Worm (Caenorhabditis elegans) whole organism, L2 larva: ENCODE results near the gene mrpl-12.

ENCODE experiments used
- C34F6.9 ChIP-seq: fragments of 150-350 bp; optimal IDR thresholded peaks from 2 replicates; lab custom pipeline; 2014; ENCODE audit warnings: missing biosample characterization, missing genetic modification characterization
- F13H6.1 ChIP-seq: sonication (generic microtip); optimal IDR thresholded peaks from 2 replicates; lab custom pipeline; 2016; ENCODE audit warnings: missing genetic modification characterization, missing compliant biosample characterization
- ZK546.5 ChIP-seq: sonication (generic microtip); optimal IDR thresholded peaks from 2 replicates; lab custom pipeline; 2017; ENCODE audit warnings: missing biosample characterization, missing genetic modification characterization
- alr-1 ChIP-seq: fragments of 150-350 bp; optimal IDR thresholded peaks from 2 replicates; lab custom pipeline; 2014; ENCODE audit warnings: missing biosample characterization, missing genetic modification characterization
- aly-2 ChIP-seq: fragments of 150-350 bp; optimal IDR thresholded peaks from 2 replicates; lab custom pipeline; 2014; ENCODE audit warnings: missing biosample characterization, missing genetic modification characterization
- ama-1 ChIP-seq: fragments of 150-350 bp; optimal IDR thresholded peaks from 2 replicates; lab custom pipeline; 2018; ENCODE audit warnings: inconsistent platforms
- blmp-1 ChIP-seq: sonication (generic microtip); optimal IDR thresholded peaks from 2 replicates; lab custom pipeline; 2017; ENCODE audit warnings: missing genetic modification characterization, mild to moderate bottlenecking, missing compliant biosample characterization, antibody characterized with exemption, moderate library complexity; ENCODE audit not compliant: insufficient read depth
- ceh-16 ChIP-seq: fragments of 150-350 bp; optimal IDR thresholded peaks from 2 replicates; lab custom pipeline; 2014; ENCODE audit warnings: missing biosample characterization, missing genetic modification characterization
- ceh-82 ChIP-seq: fragments of 150-350 bp; optimal IDR thresholded peaks from 2 replicates; lab custom pipeline; 2014; ENCODE audit warnings: missing biosample characterization, missing genetic modification characterization
- crh-2 ChIP-seq: sonication (generic microtip); optimal IDR thresholded peaks from 2 replicates; lab custom pipeline; 2017; ENCODE audit warnings: missing biosample characterization, missing genetic modification characterization
- dmd-4 ChIP-seq: sonication (generic microtip); optimal IDR thresholded peaks from 2 replicates; lab custom pipeline; 2017; ENCODE audit warnings: missing biosample characterization, missing genetic modification characterization
- elt-1 ChIP-seq: fragments of 150-350 bp; optimal IDR thresholded peaks from 2 replicates; lab custom pipeline; 2014; ENCODE audit warnings: missing biosample characterization, missing genetic modification characterization
- elt-3 ChIP-seq: sonication (generic microtip); optimal IDR thresholded peaks from 2 replicates; lab custom pipeline; 2017; ENCODE audit warnings: missing biosample characterization, missing genetic modification characterization
- fos-1 ChIP-seq: fragments of 150-350 bp; optimal IDR thresholded peaks from 2 replicates; lab custom pipeline; 2014; ENCODE audit warnings: missing biosample characterization, missing genetic modification characterization
- gmeb-1 ChIP-seq: fragments of 150-350 bp; optimal IDR thresholded peaks from 2 replicates; lab custom pipeline; 2014; ENCODE audit warnings: missing biosample characterization, missing genetic modification characterization
- lin-11 ChIP-seq: fragments of 150-350 bp; sonication (generic microtip); optimal IDR thresholded peaks from 2 replicates; lab custom pipeline; 2014; ENCODE audit warnings: missing biosample characterization, missing genetic modification characterization, inconsistent platforms, mixed read lengths
- lin-13 ChIP-seq: fragments of 150-350 bp; optimal IDR thresholded peaks from 2 replicates; lab custom pipeline; 2014; ENCODE audit warnings: missing biosample characterization, missing genetic modification reagents, missing genetic modification characterization
- lin-39 ChIP-seq: fragments of 150-350 bp; optimal IDR thresholded peaks from 2 replicates; lab custom pipeline; 2014; ENCODE audit warnings: missing biosample characterization, missing genetic modification reagents, missing genetic modification characterization
- lsy-2 ChIP-seq, 2 experiments: fragments of 150-350 bp in 1 of 2; sonication (generic microtip) in 1 of 2; optimal IDR thresholded peaks; 2 replicates each; lab custom pipeline; 2014 to 2017; ENCODE audit warnings: missing biosample characterization in 2 of 2, missing genetic modification characterization in 2 of 2
- mab-5 ChIP-seq: fragments of 150-350 bp; optimal IDR thresholded peaks from 2 replicates; lab custom pipeline; 2014; ENCODE audit warnings: missing biosample characterization, missing genetic modification characterization
- mbf-1 ChIP-seq: sonication (generic microtip); optimal IDR thresholded peaks from 2 replicates; lab custom pipeline; 2017; ENCODE audit warnings: missing biosample characterization, missing genetic modification characterization
- mdl-1 ChIP-seq, 2 experiments: fragments of 150-350 bp in 1 of 2; sonication (generic microtip) in 1 of 2; optimal IDR thresholded peaks; 2 replicates each; lab custom pipeline; 2017; ENCODE audit warnings: missing biosample characterization in 2 of 2, missing genetic modification characterization in 2 of 2
- nhr-10 ChIP-seq: sonication (generic microtip); optimal IDR thresholded peaks from 2 replicates; lab custom pipeline; 2017; ENCODE audit warnings: missing biosample characterization, missing genetic modification characterization
- nhr-11 ChIP-seq: fragments of 150-350 bp; optimal IDR thresholded peaks from 2 replicates; lab custom pipeline; 2014; ENCODE audit warnings: missing biosample characterization, missing genetic modification characterization
- nhr-12 ChIP-seq: fragments of 150-350 bp; optimal IDR thresholded peaks from 2 replicates; lab custom pipeline; 2014; ENCODE audit warnings: missing biosample characterization, missing genetic modification characterization
- nhr-129 ChIP-seq: fragments of 150-350 bp; optimal IDR thresholded peaks from 2 replicates; lab custom pipeline; 2014; ENCODE audit warnings: missing biosample characterization, missing genetic modification characterization
- nhr-23 ChIP-seq: fragments of 150-350 bp; optimal IDR thresholded peaks from 2 replicates; lab custom pipeline; 2014; ENCODE audit warnings: missing biosample characterization, missing genetic modification reagents, missing genetic modification characterization
- nhr-237 ChIP-seq: fragments of 150-350 bp; optimal IDR thresholded peaks from 2 replicates; lab custom pipeline; 2014; ENCODE audit warnings: missing biosample characterization, missing genetic modification characterization
- nhr-25 ChIP-seq: fragments of 150-350 bp; sonication (generic microtip); optimal IDR thresholded peaks from 3 replicates; lab custom pipeline; 2014; ENCODE audit warnings: missing biosample characterization, missing genetic modification characterization
- nhr-77 ChIP-seq: fragments of 150-350 bp; optimal IDR thresholded peaks from 2 replicates; lab custom pipeline; 2014; ENCODE audit warnings: missing biosample characterization, missing genetic modification characterization
- peb-1 ChIP-seq: fragments of 150-350 bp; optimal IDR thresholded peaks from 2 replicates; lab custom pipeline; 2014; ENCODE audit warnings: missing biosample characterization, missing genetic modification characterization
- sem-4 ChIP-seq: fragments of 150-350 bp; optimal IDR thresholded peaks from 2 replicates; lab custom pipeline; 2014; ENCODE audit warnings: missing biosample characterization, missing genetic modification reagents, missing genetic modification characterization
- skn-1 ChIP-seq: sonication (generic microtip); optimal IDR thresholded peaks from 2 replicates; lab custom pipeline; 2017; ENCODE audit warnings: missing biosample characterization, missing genetic modification characterization
- sma-3 ChIP-seq: sonication (generic microtip); optimal IDR thresholded peaks from 2 replicates; lab custom pipeline; 2016; ENCODE audit warnings: missing genetic modification reagents, missing genetic modification characterization, missing compliant biosample characterization
- sma-9 ChIP-seq, 2 experiments: fragments of 150-350 bp in 1 of 2; sonication (generic microtip) in 1 of 2; optimal IDR thresholded peaks; 2 replicates each; lab custom pipeline; 2014 to 2016; ENCODE audit warnings: missing genetic modification characterization in 2 of 2, mild to moderate bottlenecking in 1 of 2, missing biosample characterization in 1 of 2, missing compliant biosample characterization in 1 of 2, missing genetic modification reagents in 1 of 2, moderate library complexity in 1 of 2
- snpc-4 ChIP-seq: fragments of 150-350 bp; optimal IDR thresholded peaks from 2 replicates; lab custom pipeline; 2014; ENCODE audit warnings: missing biosample characterization, missing genetic modification characterization
- unc-39 ChIP-seq: fragments of 150-350 bp; optimal IDR thresholded peaks from 2 replicates; lab custom pipeline; 2014; ENCODE audit warnings: missing biosample characterization, missing genetic modification characterization
- unc-55 ChIP-seq: fragments of 150-350 bp; sonication (generic microtip); optimal IDR thresholded peaks from 3 replicates; lab custom pipeline; 2014; ENCODE audit warnings: missing biosample characterization, missing genetic modification reagents, missing genetic modification characterization
- unc-62 ChIP-seq: fragments of 150-350 bp; optimal IDR thresholded peaks from 2 replicates; lab custom pipeline; 2014; ENCODE audit warnings: missing biosample characterization, missing genetic modification reagents, missing genetic modification characterization
- zag-1 ChIP-seq: fragments of 150-350 bp; optimal IDR thresholded peaks from 2 replicates; lab custom pipeline; 2014; ENCODE audit warnings: missing biosample characterization, missing genetic modification characterization
- ztf-1 ChIP-seq: fragments of 200-800 bp; sonication (Bioruptor generic); conservative IDR thresholded peaks from 2 replicates; pipeline ENCODE4 v1.3.6; 2022; ENCODE audit warnings: missing genetic modification characterization, missing compliant biosample characterization
- ztf-11 ChIP-seq: sonication (generic microtip); optimal IDR thresholded peaks from 2 replicates; lab custom pipeline; 2017; ENCODE audit warnings: missing biosample characterization, missing genetic modification characterization
- ztf-4 ChIP-seq: fragments of 150-350 bp; optimal IDR thresholded peaks from 2 replicates; lab custom pipeline; 2014; ENCODE audit warnings: missing biosample characterization, missing genetic modification characterization

Gene mrpl-12

DNA sequence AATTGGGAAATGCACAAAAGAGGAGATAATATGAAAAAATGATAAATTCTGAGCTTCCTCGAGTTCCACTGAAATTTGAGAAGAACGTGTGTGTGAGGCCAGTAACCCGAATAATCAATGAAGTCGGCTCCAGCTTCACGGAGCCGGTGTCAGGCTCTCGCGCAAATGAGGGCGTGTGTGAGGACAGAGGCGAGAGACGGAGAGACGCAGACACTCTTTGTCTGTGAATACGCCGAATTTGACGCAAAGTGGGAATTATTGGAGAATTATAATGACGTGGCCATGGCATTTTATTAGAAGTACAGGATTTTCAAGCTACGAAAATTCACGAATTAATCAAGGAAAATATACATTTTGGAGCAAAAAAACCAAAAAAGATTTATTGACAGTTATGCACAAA is 32.3 kb downstream of the mrpl-12 start (continued):
- TF ChIP-seq unc-39 (tag; lab: Kevin White, UChicago) (no peak), aly-2 (tag; lab: Kevin White, UChicago) (no peak), nhr-11 (tag; lab: Kevin White, UChicago) (no peak), ztf-1 (GFP tag; lab: Robert Waterston, UW) (no peak), lsy-2 (tag; optimal IDR thresholded peaks at IDR 0.05; lab: Kevin White, UChicago) (peak; percentile 37 to 64), nhr-237 (tag; lab: Kevin White, UChicago) (no peak), nhr-10 (tag; lab: Kevin White, UChicago) (no peak), mdl-1 (tag; optimal IDR thresholded peaks at IDR 0.05; lab: Kevin White, UChicago) (peak in 1 of 2 experiments; percentile 0), unc-62 (GFP tag; lab: Kevin White, UChicago) (no peak), ztf-11 (no peak), elt-1 (tag; lab: Kevin White, UChicago) (no peak), dmd-4 (tag; lab: Kevin White, UChicago) (no peak), blmp-1 (tag; lab: Kevin White, UChicago) (no peak), ZK546.5 (tag; lab: Kevin White, UChicago) (no peak), nhr-77 (tag; lab: Kevin White, UChicago) (no peak), nhr-129 (tag; lab: Kevin White, UChicago) (peak; percentile 38), alr-1 (tag; lab: Kevin White, UChicago) (no peak), nhr-25 (tag; lab: Kevin White, UChicago) (peak; percentile 6), mbf-1 (tag; lab: Kevin White, UChicago) (no peak), lin-39 (tag; lab: Kevin White, UChicago) (no peak), snpc-4 (no peak), fos-1 (tag; lab: Kevin White, UChicago) (peak; percentile 25), ama-1 (lab: Kevin White, UChicago) (peak; percentile 54), F13H6.1 (tag; lab: Kevin White, UChicago) (peak; percentile 50), ztf-4 (tag; lab: Kevin White, UChicago) (no peak), zag-1 (tag; lab: Kevin White, UChicago) (no peak)

DNA sequence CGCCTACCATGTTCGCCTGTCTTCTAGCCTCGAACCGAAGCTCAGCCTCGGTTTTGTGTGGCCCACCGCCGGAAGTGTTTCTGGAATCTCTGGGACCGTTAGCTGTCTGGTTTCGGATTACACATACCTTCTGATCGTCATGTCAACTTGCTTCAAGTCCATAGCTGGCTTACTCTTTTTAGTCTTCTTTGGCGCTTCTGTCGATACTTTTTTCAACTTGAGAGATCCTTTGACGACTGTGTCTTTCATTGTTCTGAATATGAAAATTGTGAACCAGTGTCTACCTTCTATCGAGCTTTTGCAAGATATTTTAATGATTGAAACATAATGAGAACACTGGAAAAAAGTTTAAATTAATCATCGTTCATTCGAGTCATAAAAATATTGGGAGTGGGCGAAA is 33.0 kb downstream of the mrpl-12 start, which contains the start of gene K01G5.8:
Gene K01G5.8, minus strand, starts transcription at position 255 of the 400 bp plus-strand sequence.
- TF ChIP-seq lsy-2 (tag; optimal IDR thresholded peaks at IDR 0.05; lab: Kevin White, UChicago) (no peak), unc-55 (no peak), unc-39 (tag; lab: Kevin White, UChicago) (no peak), nhr-11 (tag; lab: Kevin White, UChicago) (no peak), gmeb-1 (tag; lab: Kevin White, UChicago) (no peak), ceh-16 (tag; lab: Kevin White, UChicago) (no peak), nhr-25 (tag; lab: Kevin White, UChicago) (no peak), mbf-1 (tag; lab: Kevin White, UChicago) (no peak), skn-1 (no peak), sma-3 (GFP tag; lab: Kevin White, UChicago) (no peak), nhr-12 (no peak), F13H6.1 (tag; lab: Kevin White, UChicago) (no peak), ZK546.5 (tag; lab: Kevin White, UChicago) (no peak), ztf-4 (tag; lab: Kevin White, UChicago) (no peak), zag-1 (tag; lab: Kevin White, UChicago) (no peak), lin-11 (tag; lab: Kevin White, UChicago) (no peak)

DNA sequence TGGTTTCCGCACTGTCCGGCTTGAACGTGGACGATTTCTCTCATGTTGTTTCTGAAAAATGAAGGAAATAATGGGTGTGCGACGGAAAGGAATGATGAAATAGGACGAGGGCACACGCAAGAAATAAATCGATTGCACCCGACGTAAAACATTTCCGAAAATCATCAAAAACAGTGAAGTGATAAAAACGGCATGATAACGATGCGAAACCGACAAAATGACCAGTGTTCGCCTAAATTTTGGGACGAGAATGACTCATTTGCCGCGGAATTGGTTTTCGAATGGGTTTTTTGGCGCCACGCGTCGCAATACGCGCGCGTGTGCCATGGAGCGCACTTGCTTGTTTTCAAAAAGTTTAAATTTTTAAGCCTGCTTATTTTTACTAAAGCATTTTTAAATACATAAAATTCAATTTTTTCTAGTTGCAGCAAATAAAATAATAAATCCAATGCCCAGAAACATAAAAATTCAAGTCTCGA is 34.9 kb downstream of the mrpl-12 start, which contains the start of the genes tbb-1 and rib-2:
Gene tbb-1, minus strand, starts transcription at position 51 of the 479 bp plus-strand sequence.
Gene rib-2, plus strand, starts transcription at position 429 of the 479 bp plus-strand sequence.
- TF ChIP-seq unc-39 (tag; lab: Kevin White, UChicago) (no peak), fos-1 (tag; lab: Kevin White, UChicago) (peak; percentile 100), crh-2 (peak; percentile 97), F13H6.1 (tag; lab: Kevin White, UChicago) (peak; percentile 79), nhr-25 (tag; lab: Kevin White, UChicago) (peak; percentile 66), gmeb-1 (tag; lab: Kevin White, UChicago) (peak; percentile 82), zag-1 (tag; lab: Kevin White, UChicago) (peak; percentile 34), lin-11 (tag; lab: Kevin White, UChicago) (peak; percentile 43), alr-1 (tag; lab: Kevin White, UChicago) (no peak), ceh-82 (tag; lab: Kevin White, UChicago) (no peak), elt-1 (tag; lab: Kevin White, UChicago) (no peak), nhr-23 (tag; lab: Kevin White, UChicago) (no peak), ceh-16 (tag; lab: Kevin White, UChicago) (no peak), mdl-1 (tag; optimal IDR thresholded peaks at IDR 0.05; lab: Kevin White, UChicago) (peak in 1 of 2 experiments; percentile 72), lin-13 (GFP tag; lab: Kevin White, UChicago) (peak; percentile 80), nhr-129 (tag; lab: Kevin White, UChicago) (peak; percentile 59), lin-39 (tag; lab: Kevin White, UChicago) (no peak), elt-3 (tag; lab: Kevin White, UChicago) (no peak), dmd-4 (tag; lab: Kevin White, UChicago) (no peak), sma-9 (GFP tag; optimal IDR thresholded peaks at IDR 0.05; lab: Kevin White, UChicago) (peak; percentile 65), sma-9 (tag; optimal IDR thresholded peaks at IDR 0.05; lab: Kevin White, UChicago) (no peak), C34F6.9 (tag; lab: Kevin White, UChicago) (peak; percentile 90), ztf-4 (tag; lab: Kevin White, UChicago) (no peak), nhr-11 (tag; lab: Kevin White, UChicago) (no peak), nhr-237 (tag; lab: Kevin White, UChicago) (no peak), snpc-4 (peak; percentile 20), aly-2 (tag; lab: Kevin White, UChicago) (no peak), ama-1 (lab: Kevin White, UChicago) (peak; percentile 76), mab-5 (no peak), ztf-1 (GFP tag; lab: Robert Waterston, UW) (no peak), unc-55 (peak; percentile 83), nhr-12 (no peak), mbf-1 (tag; lab: Kevin White, UChicago) (no peak), sem-4 (peak; percentile 54), blmp-1 (tag; lab: Kevin White, UChicago) (peak; percentile 45), nhr-10 (tag; lab: Kevin White, UChicago) (no peak), peb-1 (tag; lab: Kevin White, UChicago) (no peak)
